Worm (Caenorhabditis elegans) whole organism, L3 larva: ENCODE measurements around the gene col-36.

Experiments used
- R02D3.7 ChIP-seq: fragments of 150-350 bp; optimal IDR thresholded peaks from 2 replicates; lab custom pipeline; 2014; ENCODE audit warnings: missing biosample characterization, missing genetic modification characterization
- ZK546.5 ChIP-seq: sonication (generic microtip); optimal IDR thresholded peaks from 2 replicates; lab custom pipeline; 2017; ENCODE audit warnings: missing biosample characterization, missing genetic modification characterization
- aly-2 ChIP-seq: fragments of 150-350 bp; optimal IDR thresholded peaks from 2 replicates; lab custom pipeline; 2014; ENCODE audit warnings: missing biosample characterization, missing genetic modification characterization
- ama-1 ChIP-seq: fragments of 150-350 bp; optimal IDR thresholded peaks from 2 replicates; lab custom pipeline; 2018
- ceh-16 ChIP-seq: sonication (generic microtip); optimal IDR thresholded peaks from 2 replicates; lab custom pipeline; 2017; ENCODE audit warnings: missing biosample characterization, missing genetic modification characterization
- ceh-28 ChIP-seq: fragments of 150-350 bp; optimal IDR thresholded peaks from 2 replicates; lab custom pipeline; 2014; ENCODE audit warnings: missing biosample characterization, missing genetic modification reagents, missing genetic modification characterization
- ceh-82 ChIP-seq: fragments of 150-350 bp; optimal IDR thresholded peaks from 2 replicates; lab custom pipeline; 2014; ENCODE audit warnings: missing biosample characterization, missing genetic modification characterization
- ceh-9 ChIP-seq: sonication (generic microtip); optimal IDR thresholded peaks from 2 replicates; lab custom pipeline; 2018; ENCODE audit warnings: missing biosample characterization, missing genetic modification characterization
- daf-12 ChIP-seq: fragments of 150-350 bp; optimal IDR thresholded peaks from 2 replicates; lab custom pipeline; 2014; ENCODE audit warnings: missing biosample characterization, missing genetic modification reagents, missing genetic modification characterization
- egl-27 ChIP-seq: sonication (generic microtip); optimal IDR thresholded peaks from 4 replicates; lab custom pipeline; 2017; ENCODE audit warnings: missing biosample characterization, missing genetic modification reagents, missing genetic modification characterization
- egl-5 ChIP-seq: fragments of 150-350 bp; optimal IDR thresholded peaks from 2 replicates; lab custom pipeline; 2017; ENCODE audit warnings: missing biosample characterization, missing genetic modification reagents, missing genetic modification characterization, inconsistent platforms
- elt-1 ChIP-seq: fragments of 150-350 bp; optimal IDR thresholded peaks from 2 replicates; lab custom pipeline; 2014; ENCODE audit warnings: missing biosample characterization, missing genetic modification characterization
- elt-2 ChIP-seq: sonication (generic microtip); optimal IDR thresholded peaks from 2 replicates; lab custom pipeline; 2016; ENCODE audit warnings: missing genetic modification reagents, mild to moderate bottlenecking, missing genetic modification characterization, missing compliant biosample characterization
- elt-3 ChIP-seq, 3 experiments: fragments of 150-350 bp in 1 of 3; sonication (generic microtip) in 2 of 3; optimal IDR thresholded peaks; 2 replicates in 2 of 3; 4 replicates in 1 of 3; lab custom pipeline; 2014 to 2017; ENCODE audit warnings: missing biosample characterization in 3 of 3, missing genetic modification characterization in 3 of 3
- eor-1 ChIP-seq, 2 experiments: fragments of 150-350 bp; optimal IDR thresholded peaks; 2 replicates each; lab custom pipeline; 2014 to 2018; ENCODE audit warnings: missing biosample characterization in 2 of 2, missing genetic modification characterization in 2 of 2
- fkh-2 ChIP-seq: fragments of 150-350 bp; optimal IDR thresholded peaks from 2 replicates; lab custom pipeline; 2014; ENCODE audit warnings: missing biosample characterization, missing genetic modification reagents, missing genetic modification characterization
- fos-1 ChIP-seq: fragments of 150-350 bp; optimal IDR thresholded peaks from 2 replicates; lab custom pipeline; 2014; ENCODE audit warnings: missing biosample characterization, missing genetic modification characterization
- hmg-11 ChIP-seq: sonication (generic microtip); optimal IDR thresholded peaks from 2 replicates; lab custom pipeline; 2016; ENCODE audit warnings: missing genetic modification characterization, missing compliant biosample characterization
- jun-1 ChIP-seq: fragments of 150-350 bp; optimal IDR thresholded peaks from 2 replicates; lab custom pipeline; 2014; ENCODE audit warnings: missing biosample characterization, missing genetic modification reagents, missing genetic modification characterization
- lin-15B ChIP-seq: fragments of 150-350 bp; optimal IDR thresholded peaks from 2 replicates; lab custom pipeline; 2014; ENCODE audit warnings: missing biosample characterization, missing genetic modification characterization
- lin-39 ChIP-seq: fragments of 150-350 bp; optimal IDR thresholded peaks from 2 replicates; lab custom pipeline; 2018; ENCODE audit warnings: missing biosample characterization, missing genetic modification reagents, missing genetic modification characterization
- lsy-12 ChIP-seq: sonication (generic microtip); optimal IDR thresholded peaks from 2 replicates; lab custom pipeline; 2016; ENCODE audit warnings: mild to moderate bottlenecking, missing genetic modification characterization, missing compliant biosample characterization
- mdl-1 ChIP-seq: fragments of 150-350 bp; optimal IDR thresholded peaks from 2 replicates; lab custom pipeline; 2014; ENCODE audit warnings: missing biosample characterization, missing genetic modification characterization
- mml-1 ChIP-seq: fragments of 150-350 bp; sonication (generic microtip); optimal IDR thresholded peaks from 3 replicates; lab custom pipeline; 2014; ENCODE audit warnings: missing biosample characterization, missing genetic modification characterization
- nhr-11 ChIP-seq: fragments of 150-350 bp; optimal IDR thresholded peaks from 2 replicates; lab custom pipeline; 2014; ENCODE audit warnings: missing biosample characterization, missing genetic modification characterization
- nhr-12 ChIP-seq: fragments of 150-350 bp; optimal IDR thresholded peaks from 2 replicates; lab custom pipeline; 2014; ENCODE audit warnings: missing biosample characterization, missing genetic modification characterization
- nhr-23 ChIP-seq: fragments of 150-350 bp; optimal IDR thresholded peaks from 2 replicates; lab custom pipeline; 2014; ENCODE audit warnings: missing biosample characterization, missing genetic modification reagents, missing genetic modification characterization
- nhr-237 ChIP-seq: fragments of 150-350 bp; optimal IDR thresholded peaks from 2 replicates; lab custom pipeline; 2014; ENCODE audit warnings: missing biosample characterization, missing genetic modification characterization
- nhr-25 ChIP-seq: sonication (generic microtip); optimal IDR thresholded peaks from 2 replicates; lab custom pipeline; 2017; ENCODE audit warnings: missing biosample characterization, missing genetic modification characterization
- nhr-28 ChIP-seq: fragments of 150-350 bp; optimal IDR thresholded peaks from 2 replicates; lab custom pipeline; 2014; ENCODE audit warnings: missing biosample characterization, missing genetic modification characterization
- nhr-43 ChIP-seq: sonication (generic microtip); optimal IDR thresholded peaks from 2 replicates; lab custom pipeline; 2016; ENCODE audit warnings: mild to moderate bottlenecking, missing genetic modification characterization, missing compliant biosample characterization; ENCODE audit not compliant: poor library complexity, severe bottlenecking
- nhr-67 ChIP-seq: fragments of 150-350 bp; optimal IDR thresholded peaks from 2 replicates; lab custom pipeline; 2014; ENCODE audit warnings: missing biosample characterization, missing genetic modification characterization
- nhr-76 ChIP-seq: fragments of 150-350 bp; sonication (generic microtip); optimal IDR thresholded peaks from 5 replicates; lab custom pipeline; 2014; ENCODE audit warnings: missing biosample characterization, missing genetic modification characterization
- nhr-77 ChIP-seq: fragments of 150-350 bp; optimal IDR thresholded peaks from 2 replicates; lab custom pipeline; 2014; ENCODE audit warnings: missing biosample characterization, missing genetic modification characterization
- pha-4 ChIP-seq: fragments of 150-350 bp; optimal IDR thresholded peaks from 2 replicates; lab custom pipeline; 2014; ENCODE audit warnings: missing biosample characterization, missing genetic modification reagents, missing genetic modification characterization
- pqm-1 ChIP-seq: fragments of 150-350 bp; optimal IDR thresholded peaks from 2 replicates; lab custom pipeline; 2017; ENCODE audit warnings: missing biosample characterization, missing genetic modification characterization, inconsistent platforms
- sea-2 ChIP-seq: fragments of 150-350 bp; sonication (generic microtip); optimal IDR thresholded peaks from 4 replicates; lab custom pipeline; 2014; ENCODE audit warnings: missing biosample characterization, missing genetic modification reagents, missing genetic modification characterization
- skn-1 ChIP-seq: fragments of 150-350 bp; optimal IDR thresholded peaks from 2 replicates; lab custom pipeline; 2014; ENCODE audit warnings: missing biosample characterization, missing genetic modification characterization
- snpc-4 ChIP-seq: fragments of 150-350 bp; optimal IDR thresholded peaks from 2 replicates; lab custom pipeline; 2014; ENCODE audit warnings: missing biosample characterization, missing genetic modification characterization
- tbx-2 ChIP-seq: sonication (generic microtip); optimal IDR thresholded peaks from 2 replicates; lab custom pipeline; 2016; ENCODE audit warnings: mild to moderate bottlenecking, missing genetic modification characterization, missing compliant biosample characterization
- unc-39 ChIP-seq: sonication (generic microtip); optimal IDR thresholded peaks from 4 replicates; lab custom pipeline; 2017; ENCODE audit warnings: missing biosample characterization, missing genetic modification characterization
- unc-62 ChIP-seq: fragments of 150-350 bp; sonication (generic microtip); optimal IDR thresholded peaks from 4 replicates; lab custom pipeline; 2014; ENCODE audit warnings: missing biosample characterization, missing genetic modification reagents, missing genetic modification characterization
- zag-1 ChIP-seq: fragments of 150-350 bp; optimal IDR thresholded peaks from 2 replicates; lab custom pipeline; 2014; ENCODE audit warnings: missing biosample characterization, missing genetic modification characterization
- ztf-4 ChIP-seq: fragments of 150-350 bp; optimal IDR thresholded peaks from 2 replicates; lab custom pipeline; 2014; ENCODE audit warnings: missing biosample characterization, missing genetic modification characterization

Gene col-36

DNA sequence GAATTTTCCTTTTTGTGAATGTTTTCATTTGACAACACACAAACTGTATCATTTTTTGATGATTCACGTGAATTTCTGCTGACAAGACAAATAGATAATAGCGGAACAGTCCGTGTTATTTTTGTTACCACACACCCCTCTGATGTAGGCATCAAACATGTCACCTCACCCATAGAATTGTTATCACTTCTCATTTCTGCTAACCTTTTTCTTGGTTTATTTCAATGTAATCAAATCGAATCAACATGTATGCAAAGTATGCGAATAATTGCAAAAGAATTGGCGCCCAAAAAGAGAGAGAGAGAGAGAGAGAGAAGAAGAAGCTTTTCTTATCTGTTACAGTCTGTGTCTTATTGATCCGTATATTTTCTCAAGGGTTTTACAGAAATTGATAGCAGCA is 11.2 kb downstream of the col-36 start (continued):
- TF ChIP-seq zag-1 (tag; lab: Kevin White, UChicago) (no peak), nhr-28 (no peak), nhr-67 (tag; lab: Kevin White, UChicago) (no peak), ztf-4 (tag; lab: Kevin White, UChicago) (no peak), nhr-237 (tag; lab: Kevin White, UChicago) (no peak), tbx-2 (tag; lab: Kevin White, UChicago) (no peak), eor-1 (tag; optimal IDR thresholded peaks at IDR 0.05; lab: Kevin White, UChicago) (no peak), lsy-12 (no peak), nhr-12 (tag; lab: Kevin White, UChicago) (no peak), R02D3.7 (tag; lab: Kevin White, UChicago) (no peak), mdl-1 (tag; lab: Kevin White, UChicago) (no peak), sea-2 (GFP tag; lab: Kevin White, UChicago) (no peak), unc-39 (tag; lab: Kevin White, UChicago) (no peak), ama-1 (lab: Kevin White, UChicago) (no peak), elt-3 (tag; optimal IDR thresholded peaks at IDR 0.05; lab: Kevin White, UChicago) (no peak), mml-1 (tag; lab: Kevin White, UChicago) (no peak), nhr-11 (tag; lab: Kevin White, UChicago) (no peak), nhr-77 (tag; lab: Kevin White, UChicago) (no peak), skn-1 (no peak), pqm-1 (peak; percentile 50)

- TF ChIP-seq mdl-1 (tag; lab: Kevin White, UChicago): no peak
- no peak for TF ChIP-seq unc-62 (GFP tag; lab: Kevin White, UChicago)
- TF ChIP-seq ceh-82: no peak
- TF ChIP-seq ama-1 (lab: Kevin White, UChicago): peak; percentile 27
- TF ChIP-seq elt-2 (tag; lab: Kevin White, UChicago): peak; percentile 20
- TF ChIP-seq lin-15B (tag; lab: Kevin White, UChicago): no peak
- peak; percentile 13 for TF ChIP-seq nhr-25 (tag; lab: Kevin White, UChicago)
- TF ChIP-seq egl-5 (tag; lab: Kevin White, UChicago): no peak
- TF ChIP-seq zag-1 (tag; lab: Kevin White, UChicago): no peak
Measured at ce11 chrII:7155392-7155791, 13.2 kb downstream of the col-36 start, which contains the start of gene C27H5.2. Gene C27H5.2 (plus strand): TSS chrII:7155581.

- TF ChIP-seq tbx-2 (tag; lab: Kevin White, UChicago): no peak
- TF ChIP-seq egl-27 (tag; lab: Kevin White, UChicago): no peak
- no peak for TF ChIP-seq snpc-4
- no peak for TF ChIP-seq lin-39 (tag; lab: Kevin White, UChicago)
- no peak for TF ChIP-seq fos-1 (tag; lab: Kevin White, UChicago)
- no peak for TF ChIP-seq nhr-25 (tag; lab: Kevin White, UChicago)
- TF ChIP-seq ztf-4 (tag; lab: Kevin White, UChicago): no peak
- no peak for TF ChIP-seq hmg-11 (tag; lab: Kevin White, UChicago)
- no peak for TF ChIP-seq lsy-12
- TF ChIP-seq ceh-16 (tag; lab: Kevin White, UChicago): no peak
- no peak for TF ChIP-seq nhr-76 (tag; lab: Kevin White, UChicago)
- no peak for TF ChIP-seq pqm-1
- no peak for TF ChIP-seq ceh-82
- TF ChIP-seq nhr-237 (tag; lab: Kevin White, UChicago): no peak
- TF ChIP-seq egl-5 (tag; lab: Kevin White, UChicago): no peak
- no peak for TF ChIP-seq aly-2 (tag; lab: Kevin White, UChicago)
- no peak for TF ChIP-seq daf-12
- no peak for TF ChIP-seq nhr-43 (tag; lab: Kevin White, UChicago)
Measured at ce11 chrII:7154711-7155110, 13.9 kb downstream of the col-36 start.

DNA sequence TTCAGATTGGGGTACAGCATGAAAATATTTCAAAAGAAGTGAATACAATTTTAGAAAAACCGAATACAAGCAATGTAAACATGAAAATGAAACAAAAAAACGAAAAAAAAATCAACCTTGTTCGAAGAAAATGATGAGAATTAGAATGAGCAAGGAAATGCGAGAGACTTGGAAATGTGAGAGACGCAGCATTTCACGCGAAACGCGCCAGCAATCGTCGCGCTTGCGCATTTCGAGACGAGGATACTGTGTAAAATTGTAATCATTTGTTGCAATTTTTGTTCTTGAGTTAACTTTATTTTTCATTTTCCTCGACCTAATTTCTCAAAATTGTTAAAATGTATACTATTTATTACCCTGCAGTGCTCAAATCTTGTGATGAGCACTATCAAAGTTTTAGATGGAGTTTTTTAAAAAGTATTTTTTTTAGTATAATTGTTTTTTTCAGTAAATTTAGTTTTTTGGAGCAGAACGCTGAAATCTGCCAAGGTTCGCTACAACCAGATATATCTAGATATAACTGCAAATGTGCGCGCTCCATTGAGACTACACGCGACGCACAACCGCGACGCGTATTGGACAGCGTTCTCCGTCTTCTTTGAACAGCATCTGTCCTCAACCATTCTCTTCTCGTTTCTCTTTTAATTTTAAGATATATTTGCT is 16.5 kb downstream of the col-36 start, which contains the start of gene fust-1:
Gene fust-1 (plus strand): TSS at position 613 of the 663 bp plus-strand sequence.
- TF ChIP-seq jun-1 (peak; percentile 93), ceh-28 (tag; lab: Kevin White, UChicago) (peak; percentile 86), elt-1 (tag; lab: Kevin White, UChicago) (peak; percentile 22), ceh-9 (tag; lab: Kevin White, UChicago) (no peak), egl-27 (tag; lab: Kevin White, UChicago) (peak; percentile 68), nhr-11 (tag; lab: Kevin White, UChicago) (peak; percentile 84), nhr-23 (tag; lab: Kevin White, UChicago) (peak; percentile 96), nhr-43 (tag; lab: Kevin White, UChicago) (peak; percentile 96), nhr-237 (tag; lab: Kevin White, UChicago) (no peak), mdl-1 (tag; lab: Kevin White, UChicago) (peak; percentile 41), hmg-11 (tag; lab: Kevin White, UChicago) (peak; percentile 95), elt-2 (tag; lab: Kevin White, UChicago) (peak; percentile 82), nhr-25 (tag; lab: Kevin White, UChicago) (peak; percentile 96), fkh-2 (tag; lab: Kevin White, UChicago) (no peak), nhr-12 (tag; lab: Kevin White, UChicago) (no peak), ceh-82 (peak; percentile 62), nhr-76 (tag; lab: Kevin White, UChicago) (no peak), pha-4 (peak; percentile 99), lsy-12 (peak; percentile 93), ZK546.5 (tag; lab: Kevin White, UChicago) (peak; percentile 59), snpc-4 (peak; percentile 91), elt-3 (tag; optimal IDR thresholded peaks at IDR 0.05; lab: Kevin White, UChicago) (peak in 1 of 3 experiments; percentile 66), nhr-28 (no peak), sea-2 (GFP tag; lab: Kevin White, UChicago) (no peak), fos-1 (tag; lab: Kevin White, UChicago) (no peak), lin-15B (tag; lab: Kevin White, UChicago) (peak; percentile 91)
